Worm (Caenorhabditis elegans) whole organism, L1 larva: ENCODE data around the gene clec-67.
A peak's percentile ranks its signal among the peaks of the same experiment; 100 is the strongest.

Experiments used
- C16A3.4 ChIP-seq: fragments of 150-350 bp; optimal IDR thresholded peaks from 2 replicates; lab custom pipeline; 2014; ENCODE audit warnings: missing biosample characterization, missing genetic modification characterization
- F16B12.6 ChIP-seq: fragments of 150-350 bp; optimal IDR thresholded peaks from 2 replicates; lab custom pipeline; 2014; ENCODE audit warnings: missing biosample characterization, missing genetic modification characterization
- Y116A8C.19 ChIP-seq: sonication (generic microtip); optimal IDR thresholded peaks from 2 replicates; lab custom pipeline; 2016; ENCODE audit warnings: missing compliant biosample characterization, missing genetic modification characterization, borderline replicate concordance
- aly-2 ChIP-seq: fragments of 150-350 bp; optimal IDR thresholded peaks from 2 replicates; lab custom pipeline; 2014; ENCODE audit warnings: missing biosample characterization, missing genetic modification characterization
- ama-1 ChIP-seq: fragments of 150-350 bp; optimal IDR thresholded peaks from 2 replicates; lab custom pipeline; 2014
- blmp-1 ChIP-seq: fragments of 150-350 bp; optimal IDR thresholded peaks from 2 replicates; lab custom pipeline; 2014; ENCODE audit warnings: missing biosample characterization, missing genetic modification characterization
- ceh-63 ChIP-seq: fragments of 200-800 bp; sonication (Bioruptor generic); optimal IDR thresholded peaks from 2 replicates; lab custom pipeline; 2018; ENCODE audit warnings: mild to moderate bottlenecking, missing genetic modification characterization, missing compliant biosample characterization
- ceh-8 ChIP-seq: fragments of 200-800 bp; sonication (Bioruptor generic); optimal IDR thresholded peaks from 2 replicates; lab custom pipeline; 2018; ENCODE audit warnings: mild to moderate bottlenecking, missing genetic modification characterization, moderate library complexity, missing compliant biosample characterization
- ceh-82 ChIP-seq, 3 experiments: fragments of 150-350 bp in 1 of 3; sonication (generic microtip) in 2 of 3; optimal IDR thresholded peaks; 2 replicates each; lab custom pipeline; 2014 to 2017; ENCODE audit warnings: missing biosample characterization in 3 of 3, missing genetic modification characterization in 3 of 3
- ceh-90 ChIP-seq: sonication (generic microtip); optimal IDR thresholded peaks from 2 replicates; lab custom pipeline; 2016; ENCODE audit warnings: missing genetic modification characterization, missing compliant biosample characterization
- dpl-1 ChIP-seq, 3 experiments: fragments of 150-350 bp in 2 of 3; sonication (generic microtip) in 1 of 3; optimal IDR thresholded peaks; 2 replicates each; lab custom pipeline; 2014 to 2017; ENCODE audit warnings: missing biosample characterization in 3 of 3, missing genetic modification characterization in 3 of 3, missing genetic modification reagents in 3 of 3
- dsc-1 ChIP-seq: sonication (generic microtip); optimal IDR thresholded peaks from 2 replicates; lab custom pipeline; 2016; ENCODE audit warnings: mild to moderate bottlenecking, missing genetic modification characterization, missing compliant biosample characterization
- egl-27 ChIP-seq, 2 experiments: fragments of 150-350 bp in 1 of 2; sonication (generic microtip); optimal IDR thresholded peaks; 3 replicates each; lab custom pipeline; 2017 to 2018; ENCODE audit warnings: missing biosample characterization in 2 of 2, missing genetic modification characterization in 2 of 2, missing genetic modification reagents in 2 of 2
- elt-3 ChIP-seq, 6 experiments: fragments of 150-350 bp in 1 of 6; sonication (generic microtip); optimal IDR thresholded peaks; 2 replicates each; lab custom pipeline; 2017 to 2018; ENCODE audit warnings: missing biosample characterization in 6 of 6, missing genetic modification characterization in 6 of 6, inconsistent platforms in 1 of 6
- ets-5 ChIP-seq: fragments of 200-800 bp; sonication (Bioruptor generic); IDR thresholded peaks from 2 replicates; pipeline ENCODE4 v1.3.6; 2022; ENCODE audit warnings: missing genetic modification characterization, missing compliant biosample characterization
- fos-1 ChIP-seq: fragments of 150-350 bp; optimal IDR thresholded peaks from 2 replicates; lab custom pipeline; 2014; ENCODE audit warnings: missing biosample characterization, missing genetic modification characterization
- hlh-17 ChIP-seq: fragments of 200-800 bp; sonication (Bioruptor generic); optimal IDR thresholded peaks from 2 replicates; lab custom pipeline; 2018; ENCODE audit warnings: missing genetic modification characterization, mild to moderate bottlenecking, missing compliant biosample characterization, moderate library complexity, borderline replicate concordance
- irx-1 ChIP-seq: sonication (generic microtip); optimal IDR thresholded peaks from 2 replicates; lab custom pipeline; 2016; ENCODE audit warnings: missing genetic modification characterization, missing compliant biosample characterization
- lin-14 ChIP-seq: fragments of 200-800 bp; sonication (Bioruptor generic); optimal IDR thresholded peaks from 2 replicates; lab custom pipeline; 2018; ENCODE audit warnings: mild to moderate bottlenecking, missing genetic modification characterization, moderate library complexity, missing compliant biosample characterization
- lin-15B ChIP-seq: fragments of 150-350 bp; sonication (generic microtip); optimal IDR thresholded peaks from 3 replicates; lab custom pipeline; 2014; ENCODE audit warnings: missing biosample characterization, missing genetic modification characterization
- lin-39 ChIP-seq: fragments of 150-350 bp; optimal IDR thresholded peaks from 2 replicates; lab custom pipeline; 2014; ENCODE audit warnings: missing biosample characterization, missing genetic modification reagents, missing genetic modification characterization
- lir-3 ChIP-seq: sonication (generic microtip); optimal IDR thresholded peaks from 2 replicates; lab custom pipeline; 2016; ENCODE audit warnings: mild to moderate bottlenecking, missing genetic modification characterization, moderate library complexity, missing compliant biosample characterization; ENCODE audit not compliant: poor library complexity
- lsy-2 ChIP-seq, 2 experiments: fragments of 150-350 bp; optimal IDR thresholded peaks; 2 replicates each; lab custom pipeline; 2014; ENCODE audit warnings: missing biosample characterization in 2 of 2, missing genetic modification characterization in 2 of 2
- mab-9 ChIP-seq: fragments of 200-800 bp; sonication (Bioruptor generic); IDR thresholded peaks from 2 replicates; pipeline ENCODE4 v1.3.6; 2022; ENCODE audit warnings: missing genetic modification reagents, missing genetic modification characterization, missing compliant biosample characterization
- mdl-1 ChIP-seq, 2 experiments: fragments of 150-350 bp; optimal IDR thresholded peaks; 2 replicates each; lab custom pipeline; 2014 to 2017; ENCODE audit warnings: missing biosample characterization in 2 of 2, missing genetic modification characterization in 2 of 2, inconsistent platforms in 1 of 2
- mef-2 ChIP-seq: fragments of 150-350 bp; optimal IDR thresholded peaks from 2 replicates; lab custom pipeline; 2014; ENCODE audit warnings: missing biosample characterization, missing genetic modification characterization
- mep-1 ChIP-seq: fragments of 150-350 bp; optimal IDR thresholded peaks from 2 replicates; lab custom pipeline; 2014; ENCODE audit warnings: missing biosample characterization, missing genetic modification characterization
- nhr-12 ChIP-seq: sonication (generic microtip); optimal IDR thresholded peaks from 2 replicates; lab custom pipeline; 2017; ENCODE audit warnings: missing biosample characterization, missing genetic modification characterization
- nhr-20 ChIP-seq: sonication (generic microtip); optimal IDR thresholded peaks from 2 replicates; lab custom pipeline; 2016; ENCODE audit warnings: mild to moderate bottlenecking, missing genetic modification characterization, missing compliant biosample characterization
- nhr-237 ChIP-seq: fragments of 150-350 bp; optimal IDR thresholded peaks from 2 replicates; lab custom pipeline; 2014; ENCODE audit warnings: missing biosample characterization, missing genetic modification characterization
- nhr-28 ChIP-seq: fragments of 150-350 bp; optimal IDR thresholded peaks from 2 replicates; lab custom pipeline; 2014; ENCODE audit warnings: missing biosample characterization, missing genetic modification characterization
- nhr-71 ChIP-seq: sonication (generic microtip); optimal IDR thresholded peaks from 2 replicates; lab custom pipeline; 2016; ENCODE audit warnings: mild to moderate bottlenecking, missing genetic modification characterization, moderate library complexity, missing compliant biosample characterization
- nhr-77 ChIP-seq: fragments of 150-350 bp; optimal IDR thresholded peaks from 2 replicates; lab custom pipeline; 2014; ENCODE audit warnings: missing biosample characterization, missing genetic modification characterization
- nhr-84 ChIP-seq: sonication (generic microtip); optimal IDR thresholded peaks from 2 replicates; lab custom pipeline; 2017; ENCODE audit warnings: missing biosample characterization, missing genetic modification characterization
- nhr-85 ChIP-seq: sonication (generic microtip); peaks from one replicate; lab custom pipeline; 2016; ENCODE audit warnings: missing genetic modification characterization, inconsistent platforms, missing compliant biosample characterization
- pax-3 ChIP-seq: fragments of 200-800 bp; sonication (Bioruptor generic); optimal IDR thresholded peaks from 2 replicates; lab custom pipeline; 2018; ENCODE audit warnings: mild to moderate bottlenecking, missing genetic modification characterization, moderate library complexity, missing compliant biosample characterization
- pqm-1 ChIP-seq: sonication (generic microtip); optimal IDR thresholded peaks from 3 replicates; lab custom pipeline; 2017; ENCODE audit warnings: missing biosample characterization, missing genetic modification characterization
- rnt-1 ChIP-seq: sonication (generic microtip); optimal IDR thresholded peaks from 2 replicates; lab custom pipeline; 2016; ENCODE audit warnings: mild to moderate bottlenecking, missing genetic modification characterization, moderate library complexity, missing compliant biosample characterization
- skn-1 ChIP-seq: fragments of 150-350 bp; optimal IDR thresholded peaks from 2 replicates; lab custom pipeline; 2014; ENCODE audit warnings: missing biosample characterization, missing genetic modification characterization
- snpc-4 ChIP-seq: fragments of 150-350 bp; optimal IDR thresholded peaks from 2 replicates; lab custom pipeline; 2014; ENCODE audit warnings: missing biosample characterization, missing genetic modification characterization
- snu-23 ChIP-seq: sonication (generic microtip); optimal IDR thresholded peaks from 2 replicates; lab custom pipeline; 2016; ENCODE audit warnings: missing genetic modification characterization, missing compliant biosample characterization
- sox-4 ChIP-seq: sonication (generic microtip); optimal IDR thresholded peaks from 2 replicates; lab custom pipeline; 2016; ENCODE audit warnings: missing genetic modification characterization, missing compliant biosample characterization
- sptf-1 ChIP-seq: fragments of 150-350 bp; optimal IDR thresholded peaks from 2 replicates; lab custom pipeline; 2014; ENCODE audit warnings: missing biosample characterization, missing genetic modification characterization
- sup-37 ChIP-seq: fragments of 200-800 bp; sonication (Bioruptor generic); optimal IDR thresholded peaks from 2 replicates; lab custom pipeline; 2018; ENCODE audit warnings: mild to moderate bottlenecking, missing genetic modification characterization, missing compliant biosample characterization
- tbx-2 ChIP-seq: sonication (generic microtip); optimal IDR thresholded peaks from 2 replicates; lab custom pipeline; 2016; ENCODE audit warnings: missing genetic modification characterization, missing compliant biosample characterization
- tlp-1 ChIP-seq: fragments of 150-350 bp; optimal IDR thresholded peaks from 2 replicates; lab custom pipeline; 2014; ENCODE audit warnings: missing biosample characterization, missing genetic modification characterization
- unc-62 ChIP-seq: fragments of 150-350 bp; optimal IDR thresholded peaks from 2 replicates; lab custom pipeline; 2014; ENCODE audit warnings: missing biosample characterization, missing genetic modification reagents, missing genetic modification characterization
- unc-86 ChIP-seq: sonication (generic microtip); optimal IDR thresholded peaks from 2 replicates; lab custom pipeline; 2016; ENCODE audit warnings: missing genetic modification characterization, missing compliant biosample characterization
- unc-98 ChIP-seq: fragments of 200-800 bp; sonication (Bioruptor generic); IDR thresholded peaks from 2 replicates; pipeline ENCODE4 v1.3.6; 2022; ENCODE audit warnings: missing genetic modification characterization, missing compliant biosample characterization
- vab-15 ChIP-seq: sonication (generic microtip); optimal IDR thresholded peaks from 2 replicates; lab custom pipeline; 2017; ENCODE audit warnings: missing genotype, mild to moderate bottlenecking, missing genetic modification characterization, missing compliant biosample characterization
- zag-1 ChIP-seq: fragments of 150-350 bp; optimal IDR thresholded peaks from 2 replicates; lab custom pipeline; 2014; ENCODE audit warnings: missing biosample characterization, missing genetic modification characterization
- zip-4 ChIP-seq: fragments of 200-800 bp; sonication (Bioruptor generic); optimal IDR thresholded peaks from 2 replicates; lab custom pipeline; 2018; ENCODE audit warnings: mild to moderate bottlenecking, missing genetic modification characterization, moderate library complexity, missing compliant biosample characterization

The clec-67 gene

ce11 chrIV:3874417-3874816 lies 47.5 kb upstream of the clec-67 start (continued):
- peak; percentile 9 for TF ChIP-seq lin-15B (tag; lab: Kevin White, UChicago)
- peak; percentile 31 for TF ChIP-seq blmp-1 (tag; lab: Kevin White, UChicago)
- TF ChIP-seq zip-4 (GFP tag; lab: Kevin White, UChicago): peak; percentile 8

ce11 chrIV:3875260-3875659 lies 46.7 kb upstream of the clec-67 start:
- TF ChIP-seq lin-14 (peak; percentile 79), elt-3 (tag; optimal IDR thresholded peaks at IDR 0.05; lab: Kevin White, UChicago) (peak in 5 of 6 experiments; percentile 9 to 57 (median 22)), egl-27 (tag; optimal IDR thresholded peaks at IDR 0.05; lab: Kevin White, UChicago) (no peak), ceh-90 (no peak), hlh-17 (GFP tag; lab: Kevin White, UChicago) (no peak), dsc-1 (tag; lab: Kevin White, UChicago) (peak; percentile 41), lsy-2 (tag; optimal IDR thresholded peaks at IDR 0.05; lab: Kevin White, UChicago) (peak in 1 of 2 experiments; percentile 38), mab-9 (0 out of 2 replicates have a peak, but pooled peaks have one; percentile 26), sptf-1 (tag; lab: Kevin White, UChicago) (no peak), nhr-77 (tag; lab: Kevin White, UChicago) (no peak), ceh-63 (GFP tag; lab: Kevin White, UChicago) (no peak), tlp-1 (no peak), tbx-2 (tag; lab: Kevin White, UChicago) (no peak), nhr-237 (tag; lab: Kevin White, UChicago) (no peak), irx-1 (tag; lab: Kevin White, UChicago) (no peak), Y116A8C.19 (tag; lab: Kevin White, UChicago) (no peak), pax-3 (tag; lab: Kevin White, UChicago) (no peak), snu-23 (GFP tag; lab: Kevin White, UChicago) (no peak), nhr-20 (tag; lab: Kevin White, UChicago) (no peak), nhr-84 (tag; lab: Kevin White, UChicago) (no peak), nhr-28 (no peak), dpl-1 (GFP tag; optimal IDR thresholded peaks at IDR 0.05; lab: Kevin White, UChicago) (peak in 2 of 3 experiments; percentile 15 to 25), rnt-1 (tag; lab: Kevin White, UChicago) (peak; percentile 39), lin-39 (no peak), vab-15 (tag; lab: Kevin White, UChicago) (no peak), sup-37 (GFP tag; lab: Kevin White, UChicago) (no peak), blmp-1 (tag; lab: Kevin White, UChicago) (peak; percentile 14), C16A3.4 (tag; lab: Kevin White, UChicago) (peak; percentile 29), mep-1 (tag; lab: Kevin White, UChicago) (peak; percentile 9), unc-62 (GFP tag; lab: Kevin White, UChicago) (no peak), ceh-8 (GFP tag; lab: Kevin White, UChicago) (no peak), aly-2 (no peak), pqm-1 (tag; lab: Kevin White, UChicago) (no peak), ceh-82 (tag; optimal IDR thresholded peaks at IDR 0.05; lab: Kevin White, UChicago) (peak in 2 of 3 experiments; percentile 15 to 42), snpc-4 (no peak), sox-4 (tag; lab: Kevin White, UChicago) (no peak), nhr-71 (no peak), mdl-1 (tag; optimal IDR thresholded peaks at IDR 0.05; lab: Kevin White, UChicago) (peak in 1 of 2 experiments; percentile 39), ama-1 (lab: Kevin White, UChicago) (no peak), fos-1 (peak; percentile 74), ets-5 (GFP tag; lab: Robert Waterston, UW) (no peak), unc-98 (GFP tag; lab: Robert Waterston, UW) (0 out of 2 replicates have a peak, but pooled peaks have one; percentile 15), skn-1 (tag; lab: Kevin White, UChicago) (peak; percentile 21), mef-2 (tag; lab: Kevin White, UChicago) (no peak), nhr-12 (tag; lab: Kevin White, UChicago) (no peak), nhr-85 (tag; lab: Kevin White, UChicago) (peak; percentile 76), zag-1 (tag; lab: Kevin White, UChicago) (no peak), unc-86 (tag; lab: Kevin White, UChicago) (no peak), lir-3 (tag; lab: Kevin White, UChicago) (no peak), F16B12.6 (no peak)
